Fruit fly (Drosophila melanogaster) whole organism, embryonic: Measurements from ENCODE around the gene CG10948.

ENCODE experiments used
- ATbp ChIP-seq: fragments of 200-800 bp; sonication (Bioruptor generic); optimal IDR thresholded peaks from 2 replicates; lab custom pipeline; 2017; ENCODE audit warnings: missing biosample characterization, mild to moderate bottlenecking, missing genetic modification characterization, missing genetic modification reagents
- CG10147 ChIP-seq: fragments of 200-800 bp; sonication (Bioruptor generic); optimal IDR thresholded peaks from 2 replicates; lab custom pipeline; 2019; ENCODE audit warnings: missing biosample characterization, mild to moderate bottlenecking, missing genetic modification characterization, moderate library complexity
- CG10209 ChIP-seq: fragments of 200-800 bp; sonication (Bioruptor generic); optimal IDR thresholded peaks from 3 replicates; lab custom pipeline; 2017; ENCODE audit warnings: missing biosample characterization, mild to moderate bottlenecking, missing genetic modification characterization, missing genetic modification reagents
- CG10366 ChIP-seq: fragments of 200-800 bp; sonication (Bioruptor generic); IDR thresholded peaks from 2 replicates; pipeline ENCODE4 v1.3.6; 2022; ENCODE audit warnings: missing biosample characterization, missing genetic modification characterization
- CG10565 ChIP-seq: fragments of 200-800 bp; sonication (Bioruptor generic); optimal IDR thresholded peaks from 3 replicates; lab custom pipeline; 2016; ENCODE audit warnings: missing biosample characterization, mild to moderate bottlenecking, missing genetic modification characterization
- CG1233 ChIP-seq: fragments of 200-800 bp; sonication (Bioruptor generic); optimal IDR thresholded peaks from 4 replicates; lab custom pipeline; 2018; ENCODE audit warnings: missing biosample characterization, mild to moderate bottlenecking, missing genetic modification characterization
- CG12391 ChIP-seq: fragments of 200-800 bp; sonication (Bioruptor generic); optimal IDR thresholded peaks from 3 replicates; lab custom pipeline; 2018; ENCODE audit warnings: missing biosample characterization, mild to moderate bottlenecking, missing genetic modification characterization, moderate library complexity
- CG17829 ChIP-seq: fragments of 200-800 bp; optimal IDR thresholded peaks from 2 replicates; lab custom pipeline; 2019; ENCODE audit warnings: missing biosample characterization, mild to moderate bottlenecking, missing genetic modification characterization, moderate library complexity
- CG30403 ChIP-seq: fragments of 200-800 bp; sonication (Bioruptor generic); optimal IDR thresholded peaks from 3 replicates; lab custom pipeline; 2016; ENCODE audit warnings: missing biosample characterization, missing genetic modification characterization
- CG33213 ChIP-seq: fragments of 200-800 bp; sonication (Bioruptor generic); optimal IDR thresholded peaks from 3 replicates; lab custom pipeline; 2016; ENCODE audit warnings: missing biosample characterization, missing genetic modification characterization
- CG4707 ChIP-seq: fragments of 200-800 bp; sonication (Bioruptor generic); optimal IDR thresholded peaks from 2 replicates; lab custom pipeline; 2018; ENCODE audit warnings: missing biosample characterization, mild to moderate bottlenecking, missing genetic modification characterization, moderate library complexity
- CG6683 ChIP-seq: fragments of 200-800 bp; sonication (Bioruptor generic); optimal IDR thresholded peaks from 2 replicates; lab custom pipeline; 2017; ENCODE audit warnings: missing biosample characterization, mild to moderate bottlenecking, missing genetic modification characterization, missing genetic modification reagents
- CG6765 ChIP-seq: fragments of 200-800 bp; sonication (Bioruptor generic); optimal IDR thresholded peaks from 3 replicates; lab custom pipeline; 2017; ENCODE audit warnings: missing biosample characterization, mild to moderate bottlenecking, missing genetic modification characterization
- CG8388 ChIP-seq: fragments of 200-800 bp; sonication (Bioruptor generic); optimal IDR thresholded peaks from 2 replicates; lab custom pipeline; 2019; ENCODE audit warnings: missing biosample characterization, mild to moderate bottlenecking, missing genetic modification characterization, moderate library complexity
- CG8478 ChIP-seq: fragments of >200 bp; optimal IDR thresholded peaks from 2 replicates; lab custom pipeline; 2018
- CG9437 ChIP-seq: fragments of 200-800 bp; sonication (Bioruptor generic); optimal IDR thresholded peaks from 2 replicates; lab custom pipeline; 2018; ENCODE audit warnings: missing biosample characterization, mild to moderate bottlenecking, missing genetic modification characterization
- CG9727 ChIP-seq: fragments of 200-800 bp; sonication (Bioruptor generic); optimal IDR thresholded peaks from 3 replicates; lab custom pipeline; 2017; ENCODE audit warnings: missing biosample characterization, mild to moderate bottlenecking, missing genetic modification characterization
- CTCF ChIP-seq: fragments of 200-800 bp; sonication (Bioruptor generic); optimal IDR thresholded peaks from 2 replicates; lab custom pipeline; 2017; ENCODE audit warnings: missing biosample characterization, mild to moderate bottlenecking, missing genetic modification characterization, moderate library complexity
- CoRest ChIP-seq: fragments of 200-800 bp; sonication (Bioruptor generic); optimal IDR thresholded peaks from 3 replicates; lab custom pipeline; 2018; ENCODE audit warnings: missing biosample characterization, mild to moderate bottlenecking, missing genetic modification characterization, moderate library complexity
- Dfd ChIP-seq, 2 experiments: fragments of >200 bp; optimal IDR thresholded peaks; 2 replicates each; lab custom pipeline; 2017; ENCODE audit warnings: missing biosample characterization in 2 of 2, missing genetic modification characterization in 2 of 2
- Drgx ChIP-seq: fragments of 200-800 bp; sonication (Bioruptor generic); IDR thresholded peaks from 2 replicates; pipeline ENCODE4 v1.3.6; 2022; ENCODE audit warnings: missing biosample characterization, missing genetic modification characterization
- Ets97D ChIP-seq: fragments of 200-800 bp; sonication (Bioruptor generic); optimal IDR thresholded peaks from 3 replicates; lab custom pipeline; 2016; ENCODE audit warnings: missing biosample characterization, missing genetic modification characterization
- HLH3B ChIP-seq: fragments of 200-800 bp; sonication (Bioruptor generic); IDR thresholded peaks from 2 replicates; pipeline ENCODE4 v1.3.6; 2022; ENCODE audit warnings: missing biosample characterization, missing genetic modification characterization
- HmgZ ChIP-seq: fragments of 200-800 bp; sonication (Bioruptor generic); optimal IDR thresholded peaks from 2 replicates; lab custom pipeline; 2018; ENCODE audit warnings: missing biosample characterization, mild to moderate bottlenecking, missing genetic modification characterization
- Ssrp ChIP-seq: fragments of 200-800 bp; sonication (Bioruptor generic); optimal IDR thresholded peaks from 2 replicates; lab custom pipeline; 2018; ENCODE audit warnings: missing biosample characterization, mild to moderate bottlenecking, missing genetic modification characterization, moderate library complexity
- Xbp1 ChIP-seq: fragments of 200-800 bp; sonication (Bioruptor generic); optimal IDR thresholded peaks from 3 replicates; lab custom pipeline; 2016; ENCODE audit warnings: missing biosample characterization, mild to moderate bottlenecking, missing genetic modification characterization
- al ChIP-seq: fragments of 200-800 bp; sonication (Bioruptor generic); IDR thresholded peaks from 2 replicates; pipeline ENCODE4 v1.3.6; 2022; ENCODE audit warnings: missing biosample characterization, missing genetic modification characterization
- az2 ChIP-seq: fragments of 200-800 bp; sonication (Bioruptor generic); optimal IDR thresholded peaks from 3 replicates; lab custom pipeline; 2016; ENCODE audit warnings: missing biosample characterization, missing genetic modification characterization
- chif ChIP-seq, 2 experiments: fragments of 200-800 bp; sonication (Bioruptor generic); optimal IDR thresholded peaks; 3 replicates each; lab custom pipeline; 2016; ENCODE audit warnings: missing biosample characterization in 2 of 2, missing genetic modification characterization in 2 of 2
- dmrt11E ChIP-seq: fragments of 200-800 bp; sonication (Bioruptor generic); optimal IDR thresholded peaks from 3 replicates; lab custom pipeline; 2018; ENCODE audit warnings: missing biosample characterization, mild to moderate bottlenecking, missing genetic modification characterization, moderate library complexity
- dysf ChIP-seq: fragments of 200-800 bp; sonication (Bioruptor generic); IDR thresholded peaks from 3 replicates; pipeline ENCODE4 v1.3.6; 2022; ENCODE audit warnings: missing biosample characterization, missing genetic modification characterization
- ewg ChIP-seq: fragments of 200-800 bp; sonication (Bioruptor generic); optimal IDR thresholded peaks from 3 replicates; lab custom pipeline; 2017; ENCODE audit warnings: mild to moderate bottlenecking, missing biosample characterization, missing genetic modification reagents, missing genetic modification characterization
- gcm ChIP-seq: fragments of 200-800 bp; sonication (Bioruptor generic); optimal IDR thresholded peaks from 2 replicates; lab custom pipeline; 2019; ENCODE audit warnings: missing biosample characterization, mild to moderate bottlenecking, missing genetic modification characterization, moderate library complexity
- gfzf ChIP-seq: fragments of 200-800 bp; sonication (Bioruptor generic); optimal IDR thresholded peaks from 2 replicates; lab custom pipeline; 2016; ENCODE audit warnings: missing biosample characterization, mild to moderate bottlenecking, missing genetic modification characterization, moderate library complexity
- hkb ChIP-seq, 2 experiments: fragments of 200-800 bp in 1 of 2; fragments of >200 bp in 1 of 2; sonication (Bioruptor generic) in 1 of 2; IDR thresholded peaks in 1 of 2; optimal IDR thresholded peaks in 1 of 2; 2 replicates each; pipeline versions ENCODE4 v1.3.6 to Lab custom; 2017 to 2022; ENCODE audit warnings: missing biosample characterization in 1 of 2, missing genetic modification characterization in 1 of 2
- insv ChIP-seq, 2 experiments: fragments of 200-800 bp; sonication (Bioruptor generic); optimal IDR thresholded peaks; 3 replicates each; lab custom pipeline; 2016 to 2018; ENCODE audit warnings: missing biosample characterization in 2 of 2, missing genetic modification characterization in 2 of 2
- klu ChIP-seq: fragments of 200-800 bp; sonication (Bioruptor generic); IDR thresholded peaks from 2 replicates; pipeline ENCODE4 v1.3.6; 2022; ENCODE audit warnings: missing biosample characterization, missing genetic modification characterization
- odd ChIP-seq: fragments of 200-800 bp; sonication (Bioruptor generic); optimal IDR thresholded peaks from 2 replicates; lab custom pipeline; 2017; ENCODE audit warnings: missing biosample characterization, mild to moderate bottlenecking, missing genetic modification characterization
- org-1 ChIP-seq: fragments of 200-800 bp; sonication (Bioruptor generic); optimal IDR thresholded peaks from 2 replicates; lab custom pipeline; 2017; ENCODE audit warnings: missing biosample characterization, missing genetic modification characterization
- pan ChIP-seq, 4 experiments: fragments of >200 bp in 3 of 4; fragments of 200-800 bp in 1 of 4; sonication (Bioruptor generic) in 1 of 4; optimal IDR thresholded peaks in 3 of 4; IDR thresholded peaks in 1 of 4; 2 replicates each; pipeline versions ENCODE4 v1.3.6 to Lab custom; 2017 to 2022; ENCODE audit warnings: missing biosample characterization in 2 of 4, missing genetic modification characterization in 2 of 4, mixed read lengths in 1 of 4
- pho ChIP-seq: fragments of 200-800 bp; sonication (Bioruptor generic); optimal IDR thresholded peaks from 2 replicates; lab custom pipeline; 2016; ENCODE audit warnings: missing biosample characterization, missing genetic modification characterization
- phol ChIP-seq: fragments of 200-800 bp; sonication (Bioruptor generic); optimal IDR thresholded peaks from 3 replicates; lab custom pipeline; 2018; ENCODE audit warnings: missing biosample characterization, mild to moderate bottlenecking, missing genetic modification characterization, moderate library complexity
- psq ChIP-seq: fragments of 200-800 bp; sonication (Bioruptor generic); optimal IDR thresholded peaks from 2 replicates; lab custom pipeline; 2017; ENCODE audit warnings: missing biosample characterization, missing genetic modification characterization
- sc ChIP-seq, 3 experiments: fragments of >200 bp in 2 of 3; fragments of 200-800 bp in 1 of 3; sonication (Bioruptor generic) in 1 of 3; optimal IDR thresholded peaks; 2 replicates in 2 of 3; 3 replicates in 1 of 3; lab custom pipeline; 2017; ENCODE audit warnings: mild to moderate bottlenecking in 1 of 3, missing biosample characterization in 1 of 3, missing genetic modification characterization in 1 of 3, missing genetic modification reagents in 1 of 3
- slp2 ChIP-seq: fragments of 200-800 bp; sonication (Bioruptor generic); optimal IDR thresholded peaks from 2 replicates; lab custom pipeline; 2016; ENCODE audit warnings: missing biosample characterization, missing genetic modification characterization
- so ChIP-seq: fragments of 200-800 bp; sonication (Bioruptor generic); IDR thresholded peaks from 3 replicates; pipeline ENCODE4 v1.3.6; 2022; ENCODE audit warnings: missing biosample characterization, missing genetic modification characterization
- tin ChIP-seq: fragments of 200-800 bp; sonication (Bioruptor generic); optimal IDR thresholded peaks from 3 replicates; lab custom pipeline; 2016; ENCODE audit warnings: missing biosample characterization, missing genetic modification characterization
- yki ChIP-seq: fragments of >200 bp; optimal IDR thresholded peaks from 3 replicates; lab custom pipeline; 2018
- zfh1 ChIP-seq: fragments of 200-800 bp; sonication (Bioruptor generic); IDR thresholded peaks from 3 replicates; pipeline ENCODE4 v1.3.6; 2022; ENCODE audit warnings: missing biosample characterization, missing genetic modification characterization

Gene CG10948

DNA sequence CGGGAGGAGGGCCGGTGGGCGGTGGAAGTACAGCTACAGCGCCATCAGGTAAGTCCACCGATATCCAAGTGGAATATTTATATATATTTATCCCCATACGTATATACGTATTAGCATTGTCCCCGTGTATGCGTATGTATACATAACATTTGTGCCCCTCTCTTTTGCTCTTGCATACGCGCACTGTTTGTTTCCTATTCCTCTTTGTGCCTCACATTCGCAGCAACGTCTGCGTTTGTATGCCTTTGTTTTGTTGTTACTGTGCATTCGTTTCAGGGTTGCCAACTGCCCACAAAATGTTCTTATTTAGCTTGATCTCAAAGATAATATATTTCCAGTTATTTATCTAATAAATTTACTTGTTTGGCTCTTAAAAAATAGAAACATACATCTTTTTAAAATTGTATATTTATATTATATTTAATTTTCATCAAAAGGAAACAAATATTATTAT lies 43.6 kb downstream of the CG10948 start:
- TF ChIP-seq CG1233 (GFP tag; lab: Kevin White, UChicago) (peak; percentile 41), CG10209 (GFP tag; lab: Kevin White, UChicago) (peak; percentile 67), Drgx (peak; percentile 66; the same call in 1 of the 2 replicates), pho (GFP tag; lab: Kevin White, UChicago) (no peak), ewg (GFP tag; lab: Kevin White, UChicago) (peak; percentile 44), HmgZ (peak; percentile 35), CG9727 (GFP tag; lab: Kevin White, UChicago) (peak; percentile 46), CG33213 (GFP tag; lab: Kevin White, UChicago) (peak; percentile 36), Ets97D (GFP tag; lab: Kevin White, UChicago) (no peak), org-1 (GFP tag; lab: Kevin White, UChicago) (peak; percentile 12), CG4707 (peak; percentile 22), CG8478 (lab: Kevin White, UChicago) (no peak), Dfd (GFP tag; optimal IDR thresholded peaks at IDR 0.05; lab: Kevin White, UChicago) (no peak), phol (tag; lab: Kevin White, UChicago) (peak; percentile 34), CG17829 (peak; percentile 81), CTCF (GFP tag; lab: Kevin White, UChicago) (peak; percentile 7), psq (GFP tag; lab: Kevin White, UChicago) (peak; percentile 99), so (GFP tag; lab: Robert Waterston, UW) (0 out of 3 replicates have a peak, but pooled peaks have one; percentile 20), CG10366 (GFP tag; lab: Robert Waterston, UW) (peak; percentile 45), tin (GFP tag; lab: Kevin White, UChicago) (peak; percentile 47), CoRest (tag; lab: Kevin White, UChicago) (peak; percentile 46), CG10565 (GFP tag; lab: Kevin White, UChicago) (no peak), yki (lab: Kevin White, UChicago) (no peak), CG6683 (GFP tag; lab: Kevin White, UChicago) (peak; percentile 17), hkb (optimal IDR thresholded peaks at IDR 0.05; lab: Kevin White, UChicago) (no peak), hkb (GFP tag; IDR thresholded peaks at IDR 0.05; lab: Robert Waterston, UW) (peak; percentile 73; the same call in 1 of the 2 replicates), Xbp1 (GFP tag; lab: Kevin White, UChicago) (peak; percentile 68), dmrt11E (tag; lab: Kevin White, UChicago) (peak; percentile 35), al (GFP tag; lab: Robert Waterston, UW) (no peak), gcm (GFP tag; lab: Kevin White, UChicago) (peak; percentile 64), chif (GFP tag; optimal IDR thresholded peaks at IDR 0.05; lab: Kevin White, UChicago) (no peak), zfh1 (GFP tag; lab: Robert Waterston, UW) (peak; percentile 38; the same call in 1 of the 3 replicates), CG10147 (GFP tag; lab: Kevin White, UChicago) (peak; percentile 41), CG6765 (GFP tag; lab: Kevin White, UChicago) (peak; percentile 65), gfzf (no peak), odd (GFP tag; lab: Kevin White, UChicago) (peak; percentile 60), ATbp (GFP tag; lab: Kevin White, UChicago) (peak; percentile 66), HLH3B (GFP tag; lab: Robert Waterston, UW) (peak; percentile 20; the same call in 1 of the 2 replicates), pan (optimal IDR thresholded peaks at IDR 0.05; lab: Kevin White, UChicago) (no peak), pan (GFP tag; optimal IDR thresholded peaks at IDR 0.05 in 1 of 2, IDR thresholded peaks at IDR 0.05 in 1 of 2) (peak in 1 of 2 experiments; percentile 45), dysf (GFP tag; lab: Robert Waterston, UW) (peak; percentile 44; the same call in 1 of the 3 replicates), insv (GFP tag; optimal IDR thresholded peaks at IDR 0.05; lab: Kevin White, UChicago) (peak in 1 of 2 experiments; percentile 54), sc (optimal IDR thresholded peaks at IDR 0.05; lab: Kevin White, UChicago) (no peak), sc (GFP tag; optimal IDR thresholded peaks at IDR 0.05; lab: Kevin White, UChicago) (peak; percentile 27), klu (GFP tag; lab: Robert Waterston, UW) (no peak), CG30403 (GFP tag; lab: Kevin White, UChicago) (peak; percentile 40), az2 (GFP tag; lab: Kevin White, UChicago) (peak; percentile 54), CG9437 (GFP tag; lab: Kevin White, UChicago) (peak; percentile 34), CG12391 (tag; lab: Kevin White, UChicago) (peak; percentile 83), Ssrp (tag; lab: Kevin White, UChicago) (peak; percentile 37), slp2 (GFP tag; lab: Kevin White, UChicago) (no peak), CG8388 (GFP tag; lab: Kevin White, UChicago) (peak; percentile 42)
